Fruit fly (Drosophila melanogaster) whole organism, adult: ENCODE results near the gene CG6867.

ENCODE experiments used
- CG7045 ChIP-seq: fragments of 200-800 bp; sonication (Bioruptor generic); optimal IDR thresholded peaks from 2 replicates; lab custom pipeline; 2017; ENCODE audit warnings: missing biosample characterization, mild to moderate bottlenecking, missing genetic modification characterization
- Crg-1 ChIP-seq: fragments of 200-800 bp; sonication (Bioruptor generic); optimal IDR thresholded peaks from 2 replicates; lab custom pipeline; 2016; ENCODE audit warnings: missing biosample characterization, missing genetic modification characterization

DNA sequence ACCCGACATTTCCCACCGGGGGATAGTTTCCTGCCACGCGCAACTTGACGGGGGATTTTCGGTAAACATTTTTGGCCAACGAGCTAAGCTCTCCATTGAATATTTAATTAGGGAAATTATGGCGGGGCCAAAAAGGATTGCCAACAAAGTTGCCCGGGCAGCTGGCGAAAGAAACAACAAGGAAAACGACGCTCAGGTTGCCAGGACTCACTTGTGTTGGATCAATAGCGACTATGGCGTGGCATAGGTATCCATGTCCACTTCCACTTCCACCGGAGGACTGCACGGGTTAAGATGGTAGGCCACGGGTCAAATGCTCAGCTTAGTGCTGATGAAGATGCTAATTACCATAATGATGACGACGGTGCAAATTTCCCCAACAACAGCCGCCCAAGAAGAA is 20.0 kb downstream of the CG6867 start, which contains the start of gene CG15373:
- TF ChIP-seq CG7045 (GFP tag; lab: Kevin White, UChicago) (no peak), Crg-1 (GFP tag; lab: Kevin White, UChicago) (no peak)
